Worm (Caenorhabditis elegans) whole organism, young adult: ENCODE results near the gene hum-2.

ENCODE experiments used
- B0336.3 ChIP-seq: fragments of 200-800 bp; sonication (Bioruptor generic); IDR thresholded peaks from 2 replicates; pipeline ENCODE4 v1.3.6; 2022; ENCODE audit warnings: missing genetic modification characterization, missing compliant biosample characterization
- F10E7.11 ChIP-seq: sonication (generic microtip); optimal IDR thresholded peaks from 2 replicates; lab custom pipeline; 2017; ENCODE audit warnings: mild to moderate bottlenecking, missing genetic modification characterization, moderate library complexity, missing compliant biosample characterization
- bed-1 ChIP-seq: fragments of 200-800 bp; sonication (Bioruptor generic); IDR thresholded peaks from 2 replicates; pipeline ENCODE4 v1.3.6; 2022; ENCODE audit warnings: missing genetic modification reagents, missing genetic modification characterization, missing compliant biosample characterization
- dox-1 ChIP-seq: fragments of 200-800 bp; sonication (Bioruptor generic); IDR thresholded peaks from 2 replicates; pipeline ENCODE4 v1.3.6; 2022; ENCODE audit warnings: missing genetic modification reagents, missing genetic modification characterization, missing compliant biosample characterization
- egl-18 ChIP-seq: fragments of 200-800 bp; sonication (Bioruptor generic); IDR thresholded peaks from 2 replicates; pipeline ENCODE4 v1.3.6; 2022; ENCODE audit warnings: missing genetic modification reagents, missing genetic modification characterization, missing compliant biosample characterization
- ets-4 ChIP-seq: fragments of 200-800 bp; sonication (Bioruptor generic); optimal IDR thresholded peaks from 2 replicates; lab custom pipeline; 2018; ENCODE audit warnings: mild to moderate bottlenecking, missing genetic modification characterization, missing compliant biosample characterization
- hmg-1.2 ChIP-seq: fragments of 200-800 bp; sonication (Bioruptor generic); IDR thresholded peaks from 2 replicates; pipeline ENCODE4 v1.3.6; 2022; ENCODE audit warnings: missing genetic modification reagents, missing genetic modification characterization, missing compliant biosample characterization
- lin-26 ChIP-seq: fragments of 200-800 bp; sonication (Bioruptor generic); IDR thresholded peaks from 2 replicates; pipeline ENCODE4 v1.3.6; 2022; ENCODE audit warnings: missing genetic modification reagents, missing genetic modification characterization, missing compliant biosample characterization
- mcd-1 ChIP-seq: fragments of 200-800 bp; sonication (Bioruptor generic); IDR thresholded peaks from 2 replicates; pipeline ENCODE4 v1.3.6; 2022; ENCODE audit warnings: missing genetic modification reagents, missing genetic modification characterization, missing compliant biosample characterization
- mxl-1 ChIP-seq: sonication (generic microtip); optimal IDR thresholded peaks from 2 replicates; lab custom pipeline; 2016; ENCODE audit warnings: missing genetic modification characterization, missing compliant biosample characterization
- pha-4 ChIP-seq: fragments of 150-350 bp; sonication (generic microtip); optimal IDR thresholded peaks from 2 replicates; lab custom pipeline; 2014; ENCODE audit warnings: missing biosample characterization, missing genetic modification reagents, missing genetic modification characterization
- repo-1 ChIP-seq: sonication (generic microtip); optimal IDR thresholded peaks from 2 replicates; lab custom pipeline; 2017; ENCODE audit warnings: mild to moderate bottlenecking, missing genetic modification characterization, missing compliant biosample characterization

ce11 chrV:9394938-9395639 lies 9.1 kb downstream of the hum-2 start:
- TF ChIP-seq repo-1 (tag; lab: Kevin White, UChicago): no peak
- no peak for TF ChIP-seq lin-26
- TF ChIP-seq pha-4 (tag; lab: Kevin White, UChicago): no peak
- TF ChIP-seq dox-1 (GFP tag; lab: Robert Waterston, UW): no peak
- no peak for TF ChIP-seq mcd-1 (GFP tag; lab: Robert Waterston, UW)
- no peak for TF ChIP-seq hmg-1.2 (GFP tag; lab: Robert Waterston, UW)
- TF ChIP-seq egl-18 (GFP tag; lab: Robert Waterston, UW): no peak
- no peak for TF ChIP-seq ets-4
- TF ChIP-seq bed-1 (GFP tag; lab: Robert Waterston, UW): no peak
- TF ChIP-seq mxl-1: no peak
- TF ChIP-seq F10E7.11 (tag; lab: Kevin White, UChicago): no peak
- TF ChIP-seq B0336.3 (GFP tag; lab: Robert Waterston, UW): no peak
